Fruit fly (Drosophila melanogaster): ENCODE data around the gene CG14262.

- no peak for TF ChIP-seq Sin3A (optimal IDR thresholded peaks at IDR 0.05)
- TF ChIP-seq h (optimal IDR thresholded peaks at IDR 0.05), result no peak
- no peak for TF ChIP-seq ttk (optimal IDR thresholded peaks at IDR 0.05)
- TF ChIP-seq psq (optimal IDR thresholded peaks at IDR 0.05), result no peak
- TF ChIP-seq insv (optimal IDR thresholded peaks at IDR 0.05), result no peak
- no peak for TF ChIP-seq Myc (optimal IDR thresholded peaks at IDR 0.05)
Observed at dm6 chr3R:27253136-27253920, 11.9 kb downstream of the CG14262 start, which contains the start of gene pll.

Measured in Kc167 (cell line).